Fruit fly (Drosophila melanogaster) whole organism, embryonic: Measurements from ENCODE around the gene CG5510.

ENCODE experiments used
- CG10321 ChIP-seq: fragments of 200-800 bp; sonication (Bioruptor generic); IDR thresholded peaks from 2 replicates; pipeline ENCODE4 v1.3.6; 2022; ENCODE audit warnings: missing biosample characterization, missing genetic modification characterization
- CG10543 ChIP-seq: fragments of 200-800 bp; sonication (Bioruptor generic); optimal IDR thresholded peaks from 3 replicates; lab custom pipeline; 2017; ENCODE audit warnings: missing biosample characterization, mild to moderate bottlenecking, missing genetic modification characterization, moderate library complexity
- CG10979 ChIP-seq: fragments of 200-800 bp; sonication (Bioruptor generic); optimal IDR thresholded peaks from 2 replicates; lab custom pipeline; 2018; ENCODE audit warnings: missing biosample characterization, mild to moderate bottlenecking, missing genetic modification characterization, moderate library complexity
- CG11456 ChIP-seq: fragments of 200-800 bp; sonication (Bioruptor generic); IDR thresholded peaks from 3 replicates; pipeline ENCODE4 v1.3.6; 2022; ENCODE audit warnings: missing biosample characterization, missing genetic modification characterization
- CG12769 ChIP-seq: fragments of 200-800 bp; sonication (Bioruptor generic); optimal IDR thresholded peaks from 2 replicates; lab custom pipeline; 2019; ENCODE audit warnings: missing biosample characterization, mild to moderate bottlenecking, missing genetic modification characterization, moderate library complexity
- CG15269 ChIP-seq: fragments of 200-800 bp; sonication (Bioruptor generic); optimal IDR thresholded peaks from 2 replicates; lab custom pipeline; 2018; ENCODE audit warnings: missing biosample characterization, mild to moderate bottlenecking, missing genetic modification characterization, moderate library complexity
- CG17186 ChIP-seq: fragments of 200-800 bp; sonication (Bioruptor generic); optimal IDR thresholded peaks from 3 replicates; lab custom pipeline; 2017; ENCODE audit warnings: missing biosample characterization, missing genetic modification reagents, missing genetic modification characterization
- CG3065 ChIP-seq: fragments of 200-800 bp; sonication (Bioruptor generic); optimal IDR thresholded peaks from 2 replicates; lab custom pipeline; 2016; ENCODE audit warnings: missing biosample characterization, missing genetic modification characterization
- CG31365 ChIP-seq: fragments of 200-800 bp; sonication (Bioruptor generic); optimal IDR thresholded peaks from 2 replicates; lab custom pipeline; 2018; ENCODE audit warnings: missing biosample characterization, mild to moderate bottlenecking, missing genetic modification characterization
- CG42726 ChIP-seq: fragments of 200-800 bp; sonication (Bioruptor generic); IDR thresholded peaks from 2 replicates; pipeline ENCODE4 v1.3.6; 2022; ENCODE audit warnings: missing biosample characterization, missing genetic modification characterization; ENCODE audit not compliant: partially characterized antibody
- CG4360 ChIP-seq: fragments of 200-800 bp; sonication (Bioruptor generic); IDR thresholded peaks from 2 replicates; pipeline ENCODE4 v1.3.6; 2022; ENCODE audit warnings: missing biosample characterization, missing genetic modification characterization
- CG6854 ChIP-seq: fragments of 200-800 bp; sonication (Bioruptor generic); optimal IDR thresholded peaks from 3 replicates; lab custom pipeline; 2017; ENCODE audit warnings: missing biosample characterization, mild to moderate bottlenecking, missing genetic modification characterization
- CG7786 ChIP-seq: fragments of 200-800 bp; sonication (Bioruptor generic); optimal IDR thresholded peaks from 2 replicates; lab custom pipeline; 2016; ENCODE audit warnings: missing biosample characterization, missing genetic modification characterization
- CG7987 ChIP-seq: fragments of 200-800 bp; sonication (Bioruptor generic); optimal IDR thresholded peaks from 2 replicates; lab custom pipeline; 2018; ENCODE audit warnings: missing biosample characterization, mild to moderate bottlenecking, missing genetic modification characterization, moderate library complexity
- CG8944 ChIP-seq: fragments of 200-800 bp; sonication (Bioruptor generic); optimal IDR thresholded peaks from 3 replicates; lab custom pipeline; 2016; ENCODE audit warnings: missing biosample characterization, missing genetic modification characterization
- CG9437 ChIP-seq: fragments of 200-800 bp; sonication (Bioruptor generic); optimal IDR thresholded peaks from 2 replicates; lab custom pipeline; 2018; ENCODE audit warnings: missing biosample characterization, mild to moderate bottlenecking, missing genetic modification characterization
- CG9727 ChIP-seq: fragments of 200-800 bp; sonication (Bioruptor generic); optimal IDR thresholded peaks from 3 replicates; lab custom pipeline; 2017; ENCODE audit warnings: missing biosample characterization, mild to moderate bottlenecking, missing genetic modification characterization
- CG9876 ChIP-seq: fragments of 200-800 bp; sonication (Bioruptor generic); optimal IDR thresholded peaks from 2 replicates; lab custom pipeline; 2016; ENCODE audit warnings: missing biosample characterization, missing genetic modification characterization
- D19A ChIP-seq: fragments of 200-800 bp; optimal IDR thresholded peaks from 3 replicates; lab custom pipeline; 2019; ENCODE audit warnings: missing biosample characterization, mild to moderate bottlenecking, missing genetic modification characterization, moderate library complexity
- Dip2 ChIP-seq: fragments of 200-800 bp; sonication (Bioruptor generic); IDR thresholded peaks from 2 replicates; pipeline ENCODE4 v1.3.6; 2022; ENCODE audit warnings: missing biosample characterization, missing genetic modification characterization
- Doc2 ChIP-seq: fragments of 200-800 bp; sonication (Bioruptor generic); IDR thresholded peaks from 2 replicates; pipeline ENCODE4 v1.3.6; 2022; ENCODE audit warnings: missing biosample characterization, missing genetic modification characterization
- ERR ChIP-seq: fragments of 200-800 bp; sonication (Bioruptor generic); optimal IDR thresholded peaks from 2 replicates; lab custom pipeline; 2016; ENCODE audit warnings: missing biosample characterization, missing genetic modification characterization
- Hsf ChIP-seq: fragments of 200-800 bp; sonication (Bioruptor generic); optimal IDR thresholded peaks from 3 replicates; lab custom pipeline; 2016; ENCODE audit warnings: missing biosample characterization, missing genetic modification characterization
- Mrtf ChIP-seq: fragments of 200-800 bp; sonication (Bioruptor generic); IDR thresholded peaks from 3 replicates; pipeline ENCODE4 v1.3.6; 2022; ENCODE audit warnings: missing biosample characterization, missing genetic modification characterization
- Oli ChIP-seq: fragments of 200-800 bp; sonication (Bioruptor generic); optimal IDR thresholded peaks from 2 replicates; lab custom pipeline; 2018; ENCODE audit warnings: missing biosample characterization, mild to moderate bottlenecking, missing genetic modification characterization, moderate library complexity
- Scr ChIP-seq: fragments of 200-800 bp; sonication (Bioruptor generic); IDR thresholded peaks from 2 replicates; pipeline ENCODE4 v1.3.6; 2022; ENCODE audit warnings: missing biosample characterization, missing genetic modification characterization; ENCODE audit not compliant: partially characterized antibody
- Side ChIP-seq: fragments of 200-800 bp; sonication (Bioruptor generic); optimal IDR thresholded peaks from 2 replicates; lab custom pipeline; 2016; ENCODE audit warnings: missing biosample characterization, missing genetic modification characterization
- Spps ChIP-seq: fragments of 200-800 bp; sonication (Bioruptor generic); optimal IDR thresholded peaks from 2 replicates; lab custom pipeline; 2018; ENCODE audit warnings: missing biosample characterization, mild to moderate bottlenecking, missing genetic modification characterization
- TFAM ChIP-seq: fragments of 200-800 bp; sonication (Bioruptor generic); optimal IDR thresholded peaks from 2 replicates; lab custom pipeline; 2017; ENCODE audit warnings: missing biosample characterization, missing genetic modification characterization, inconsistent platforms
- ara ChIP-seq: fragments of 200-800 bp; sonication (Bioruptor generic); IDR thresholded peaks from 2 replicates; pipeline ENCODE4 v1.3.6; 2022; ENCODE audit warnings: missing biosample characterization, missing genetic modification characterization
- ash1 ChIP-seq: fragments of 200-800 bp; sonication (Bioruptor generic); optimal IDR thresholded peaks from 2 replicates; lab custom pipeline; 2018; ENCODE audit warnings: missing biosample characterization, mild to moderate bottlenecking, missing genetic modification characterization
- corto ChIP-seq: fragments of 200-800 bp; sonication (Bioruptor generic); optimal IDR thresholded peaks from 2 replicates; lab custom pipeline; 2016; ENCODE audit warnings: missing biosample characterization, mild to moderate bottlenecking, missing genetic modification characterization, moderate library complexity
- crp ChIP-seq, 2 experiments: fragments of 200-800 bp; sonication (Bioruptor generic); optimal IDR thresholded peaks; 2 replicates in 1 of 2; 3 replicates in 1 of 2; lab custom pipeline; 2017; ENCODE audit warnings: missing biosample characterization in 2 of 2, missing genetic modification characterization in 2 of 2, mild to moderate bottlenecking in 1 of 2, moderate library complexity in 1 of 2
- cwo ChIP-seq: fragments of 200-800 bp; sonication (Bioruptor generic); optimal IDR thresholded peaks from 3 replicates; lab custom pipeline; 2017; ENCODE audit warnings: missing biosample characterization, missing genetic modification characterization, mild to moderate bottlenecking, moderate library complexity, missing genetic modification reagents
- dati ChIP-seq: fragments of 200-800 bp; sonication (Bioruptor generic); IDR thresholded peaks from 2 replicates; pipeline ENCODE4 v1.3.6; 2022; ENCODE audit warnings: missing biosample characterization, missing genetic modification characterization
- dysf ChIP-seq: fragments of 200-800 bp; sonication (Bioruptor generic); IDR thresholded peaks from 3 replicates; pipeline ENCODE4 v1.3.6; 2022; ENCODE audit warnings: missing biosample characterization, missing genetic modification characterization
- gt ChIP-seq: fragments of 200-800 bp; sonication (Bioruptor generic); IDR thresholded peaks from 2 replicates; pipeline ENCODE4 v1.3.6; 2022; ENCODE audit warnings: missing biosample characterization, missing genetic modification characterization
- hth ChIP-seq: fragments of >200 bp; optimal IDR thresholded peaks from 2 replicates; lab custom pipeline; 2017; ENCODE audit warnings: inconsistent platforms
- insv ChIP-seq, 2 experiments: fragments of 200-800 bp; sonication (Bioruptor generic); optimal IDR thresholded peaks; 3 replicates each; lab custom pipeline; 2016 to 2018; ENCODE audit warnings: missing biosample characterization in 2 of 2, missing genetic modification characterization in 2 of 2
- kah ChIP-seq: fragments of 200-800 bp; sonication (Bioruptor generic); optimal IDR thresholded peaks from 2 replicates; lab custom pipeline; 2018; ENCODE audit warnings: missing biosample characterization, mild to moderate bottlenecking, missing genetic modification characterization
- oc ChIP-seq: fragments of 200-800 bp; sonication (Bioruptor generic); optimal IDR thresholded peaks from 2 replicates; lab custom pipeline; 2018; ENCODE audit warnings: missing biosample characterization, mild to moderate bottlenecking, missing genetic modification characterization, moderate library complexity
- repo ChIP-seq: fragments of 200-800 bp; sonication (Bioruptor generic); optimal IDR thresholded peaks from 2 replicates; lab custom pipeline; 2016; ENCODE audit warnings: missing biosample characterization, missing genetic modification characterization
- row ChIP-seq: fragments of 200-800 bp; sonication (Bioruptor generic); IDR thresholded peaks from 3 replicates; pipeline ENCODE4 v1.3.6; 2022; ENCODE audit warnings: missing biosample characterization, missing genetic modification characterization
- sim ChIP-seq: fragments of 200-800 bp; sonication (Bioruptor generic); IDR thresholded peaks from 2 replicates; pipeline ENCODE4 v1.3.6; 2022; ENCODE audit warnings: missing biosample characterization, missing genetic modification characterization
- sna ChIP-seq: fragments of 200-800 bp; sonication (Bioruptor generic); IDR thresholded peaks from 2 replicates; pipeline ENCODE4 v1.3.6; 2022; ENCODE audit warnings: missing biosample characterization, missing genetic modification characterization; ENCODE audit not compliant: partially characterized antibody
- vnd ChIP-seq: fragments of 200-800 bp; sonication (Bioruptor generic); IDR thresholded peaks from 3 replicates; pipeline ENCODE4 v1.3.6; 2022; ENCODE audit warnings: missing biosample characterization, missing genetic modification characterization; ENCODE audit not compliant: partially characterized antibody
- z ChIP-seq: fragments of 200-800 bp; sonication (Bioruptor generic); IDR thresholded peaks from 3 replicates; pipeline ENCODE4 v1.3.6; 2022; ENCODE audit warnings: missing biosample characterization, missing genetic modification characterization
- zen ChIP-seq: fragments of 200-800 bp; sonication (Bioruptor generic); optimal IDR thresholded peaks from 3 replicates; lab custom pipeline; 2018; ENCODE audit warnings: missing biosample characterization, mild to moderate bottlenecking, missing genetic modification characterization, moderate library complexity
- zfh2 ChIP-seq: fragments of 200-800 bp; sonication (Bioruptor generic); optimal IDR thresholded peaks from 2 replicates; lab custom pipeline; 2016; ENCODE audit warnings: missing biosample characterization, missing genetic modification characterization

CG5510 gene

dm6 chr3R:24161173-24161811, 8.1 kb downstream of the CG5510 start, which contains the start of the genes Myo95E and TBC1d7 (continued):
- TF ChIP-seq CG9876 (GFP tag; lab: Kevin White, UChicago) (no peak), ash1 (GFP tag; lab: Kevin White, UChicago) (no peak), CG8944 (GFP tag; lab: Kevin White, UChicago) (peak; percentile 41), zfh2 (peak; percentile 73), CG9437 (GFP tag; lab: Kevin White, UChicago) (peak; percentile 81), sna (GFP tag; lab: Robert Waterston, UW) (peak; percentile 66; the same call in 1 of the 2 replicates), CG17186 (peak; percentile 42), vnd (GFP tag; lab: Robert Waterston, UW) (peak; percentile 59; the same call in 1 of the 3 replicates), dati (GFP tag; lab: Robert Waterston, UW) (peak; percentile 50), Oli (tag; lab: Kevin White, UChicago) (peak; percentile 83), CG3065 (GFP tag; lab: Kevin White, UChicago) (peak; percentile 26), row (GFP tag; lab: Robert Waterston, UW) (peak; percentile 99), gt (GFP tag; lab: Robert Waterston, UW) (peak; percentile 72), z (GFP tag; lab: Robert Waterston, UW) (peak; percentile 51; the same call in 1 of the 3 replicates), CG11456 (GFP tag; lab: Robert Waterston, UW) (peak; percentile 87), CG7987 (GFP tag; lab: Kevin White, UChicago) (peak; percentile 77), Spps (tag; lab: Kevin White, UChicago) (peak; percentile 67), ara (GFP tag; lab: Robert Waterston, UW) (peak; percentile 94), CG4360 (GFP tag; lab: Robert Waterston, UW) (peak; percentile 66), CG12769 (tag; lab: Kevin White, UChicago) (no peak), D19A (tag; lab: Kevin White, UChicago) (peak; percentile 99), cwo (GFP tag; lab: Kevin White, UChicago) (peak; percentile 76), dysf (peak; percentile 95), crp (GFP tag; optimal IDR thresholded peaks at IDR 0.05; lab: Kevin White, UChicago) (peak in 1 of 2 experiments; percentile 53), CG7786 (GFP tag; lab: Kevin White, UChicago) (peak; percentile 15), repo (GFP tag; lab: Kevin White, UChicago) (peak; percentile 22), Doc2 (GFP tag; lab: Robert Waterston, UW) (peak; percentile 75; the same call in 1 of the 2 replicates), Mrtf (GFP tag; lab: Robert Waterston, UW) (peak; percentile 73; the same call in 2 of the 3 replicates), Scr (GFP tag; lab: Robert Waterston, UW) (peak; percentile 80), Dip2 (GFP tag; lab: Robert Waterston, UW) (no peak), Hsf (GFP tag; lab: Kevin White, UChicago) (peak; percentile 58), ERR (GFP tag; lab: Kevin White, UChicago) (no peak), Side (GFP tag; lab: Kevin White, UChicago) (no peak), insv (GFP tag; optimal IDR thresholded peaks at IDR 0.05; lab: Kevin White, UChicago) (no peak), sim (0 out of 2 replicates have a peak, but pooled peaks have one; percentile 72), CG10979 (tag; lab: Kevin White, UChicago) (peak; percentile 86), CG10321 (GFP tag; lab: Robert Waterston, UW) (peak; percentile 69), CG6854 (GFP tag; lab: Kevin White, UChicago) (peak; percentile 63), CG31365 (no peak), corto (peak; percentile 35), CG9727 (GFP tag; lab: Kevin White, UChicago) (peak; percentile 89), zen (tag; lab: Kevin White, UChicago) (peak; percentile 80), CG10543 (no peak), TFAM (no peak), oc (no peak), CG42726 (GFP tag; lab: Robert Waterston, UW) (0 out of 2 replicates have a peak, but pooled peaks have one; percentile 35), kah (GFP tag; lab: Kevin White, UChicago) (peak; percentile 47), CG15269 (peak; percentile 91), hth (lab: Kevin White, UChicago) (no peak)
